Fruit fly (Drosophila melanogaster): Measurements from ENCODE around the gene CG15019.

The CG15019 gene

dm6 chr3L:4397137-4397536 is 8.7 kb downstream of the CG15019 start:
- TF ChIP-seq pan (optimal IDR thresholded peaks at IDR 0.05) (no peak), Abd-B (GFP tag; optimal IDR thresholded peaks at IDR 0.05) (no peak), br (GFP tag; optimal IDR thresholded peaks at IDR 0.05) (no peak), Hr83 (GFP tag; optimal IDR thresholded peaks at IDR 0.05; ENCODE audit: poor library complexity, severe bottlenecking) (no peak), fru (GFP tag; optimal IDR thresholded peaks at IDR 0.05) (no peak), CrebA (GFP tag; optimal IDR thresholded peaks at IDR 0.05; ENCODE audit: borderline replicate concordance) (no peak), sage (GFP tag; optimal IDR thresholded peaks at IDR 0.05) (no peak), brk (GFP tag; optimal IDR thresholded peaks at IDR 0.05) (no peak), rgr (GFP tag; optimal IDR thresholded peaks at IDR 0.05) (no peak), Hnf4 (GFP tag; optimal IDR thresholded peaks at IDR 0.05) (no peak), dl (GFP tag; optimal IDR thresholded peaks at IDR 0.05; ENCODE audit: insufficient read depth in 1 of 2, partially characterized antibody in 2 of 2) (no peak), dmrt93B (GFP tag; optimal IDR thresholded peaks at IDR 0.05) (no peak), GATAd (GFP tag; optimal IDR thresholded peaks at IDR 0.05) (no peak), foxo (GFP tag; optimal IDR thresholded peaks at IDR 0.05) (no peak), N (GFP tag; optimal IDR thresholded peaks at IDR 0.05) (no peak), psq (GFP tag; optimal IDR thresholded peaks at IDR 0.05) (no peak), CG9705 (GFP tag; optimal IDR thresholded peaks at IDR 0.05) (no peak)

dm6 chr3L:4396372-4396771 is 9.5 kb downstream of the CG15019 start:
- TF ChIP-seq Jra (GFP tag; optimal IDR thresholded peaks at IDR 0.05), result no peak
- TF ChIP-seq h (GFP tag; optimal IDR thresholded peaks at IDR 0.05), result no peak
- no peak for TF ChIP-seq ey (GFP tag; optimal IDR thresholded peaks at IDR 0.05)
- no peak for TF ChIP-seq Abd-B (GFP tag; optimal IDR thresholded peaks at IDR 0.05)
- TF ChIP-seq HLH106 (tag; optimal IDR thresholded peaks at IDR 0.05), result no peak
- TF ChIP-seq Rel (GFP tag; optimal IDR thresholded peaks at IDR 0.05), result no peak
- TF ChIP-seq Rel (tag; optimal IDR thresholded peaks at IDR 0.05), result no peak
- TF ChIP-seq sv (GFP tag; optimal IDR thresholded peaks at IDR 0.05), result no peak
- TF ChIP-seq br (GFP tag; optimal IDR thresholded peaks at IDR 0.05), result no peak
- no peak for TF ChIP-seq brk (GFP tag; optimal IDR thresholded peaks at IDR 0.05)
- no peak for TF ChIP-seq dl (GFP tag; optimal IDR thresholded peaks at IDR 0.05; ENCODE audit: insufficient read depth in 1 of 2, partially characterized antibody in 2 of 2)
- TF ChIP-seq OdsH (GFP tag; optimal IDR thresholded peaks at IDR 0.05), result no peak
- no peak for TF ChIP-seq Mio (GFP tag; optimal IDR thresholded peaks at IDR 0.05)
- TF ChIP-seq psq (GFP tag; optimal IDR thresholded peaks at IDR 0.05), result no peak
- TF ChIP-seq CrebA (GFP tag; optimal IDR thresholded peaks at IDR 0.05; ENCODE audit: borderline replicate concordance), result no peak
- TF ChIP-seq Dfd (GFP tag; optimal IDR thresholded peaks at IDR 0.05), result no peak
- TF ChIP-seq dsf (GFP tag; optimal IDR thresholded peaks at IDR 0.05; ENCODE audit: borderline replicate concordance), result no peak

- TF ChIP-seq psq (GFP tag; optimal IDR thresholded peaks at IDR 0.05), result peak; percentile 15
- TF ChIP-seq N (GFP tag; optimal IDR thresholded peaks at IDR 0.05), result no peak
- TF ChIP-seq CrebA (GFP tag; optimal IDR thresholded peaks at IDR 0.05; ENCODE audit: borderline replicate concordance), result no peak
- TF ChIP-seq Hr78 (GFP tag; optimal IDR thresholded peaks at IDR 0.05), result no peak
- TF ChIP-seq lola (GFP tag; optimal IDR thresholded peaks at IDR 0.05), result no peak
- no peak for TF ChIP-seq woc (GFP tag; optimal IDR thresholded peaks at IDR 0.05)
- no peak for TF ChIP-seq tai (GFP tag; optimal IDR thresholded peaks at IDR 0.05)
- no peak for TF ChIP-seq Hnf4 (GFP tag; optimal IDR thresholded peaks at IDR 0.05)
- peak; percentile 7 for TF ChIP-seq HLH106 (tag; optimal IDR thresholded peaks at IDR 0.05)
- peak; percentile 25 for TF ChIP-seq ey (GFP tag; optimal IDR thresholded peaks at IDR 0.05)
- no peak for TF ChIP-seq Vsx2 (GFP tag; optimal IDR thresholded peaks at IDR 0.05; ENCODE audit: partially characterized antibody)
- TF ChIP-seq br (GFP tag; optimal IDR thresholded peaks at IDR 0.05), result peak; percentile 0
- TF ChIP-seq Mio (GFP tag; optimal IDR thresholded peaks at IDR 0.05), result no peak
- peak; percentile 15 for TF ChIP-seq fru (GFP tag; optimal IDR thresholded peaks at IDR 0.05)
- TF ChIP-seq dl (GFP tag; optimal IDR thresholded peaks at IDR 0.05; ENCODE audit: insufficient read depth in 1 of 2, partially characterized antibody in 2 of 2), result no peak
- no peak for TF ChIP-seq Dif (GFP tag; optimal IDR thresholded peaks at IDR 0.05; ENCODE audit: partially characterized antibody)
- TF ChIP-seq usp (GFP tag; optimal IDR thresholded peaks at IDR 0.05), result no peak
- TF ChIP-seq foxo (GFP tag; optimal IDR thresholded peaks at IDR 0.05), result peak in 1 of 2 experiments; percentile 43
- no peak for TF ChIP-seq Dfd (GFP tag; optimal IDR thresholded peaks at IDR 0.05)
- no peak for TF ChIP-seq dsf (GFP tag; optimal IDR thresholded peaks at IDR 0.05; ENCODE audit: borderline replicate concordance)
- TF ChIP-seq sage (GFP tag; optimal IDR thresholded peaks at IDR 0.05), result no peak
- no peak for TF ChIP-seq pan (optimal IDR thresholded peaks at IDR 0.05)
- peak; percentile 30 for TF ChIP-seq Sp1 (GFP tag; optimal IDR thresholded peaks at IDR 0.05)
- TF ChIP-seq CG9705 (GFP tag; optimal IDR thresholded peaks at IDR 0.05), result no peak
- TF ChIP-seq rgr (GFP tag; optimal IDR thresholded peaks at IDR 0.05), result peak; percentile 14
- peak; percentile 24 for TF ChIP-seq h (GFP tag; optimal IDR thresholded peaks at IDR 0.05)
- no peak for TF ChIP-seq CG32264 (GFP tag; optimal IDR thresholded peaks at IDR 0.05)
- no peak for TF ChIP-seq jim (GFP tag; optimal IDR thresholded peaks at IDR 0.05)
- no peak for TF ChIP-seq Myc (optimal IDR thresholded peaks at IDR 0.05)
- no peak for TF ChIP-seq OdsH (GFP tag; optimal IDR thresholded peaks at IDR 0.05)
- no peak for TF ChIP-seq GATAd (GFP tag; optimal IDR thresholded peaks at IDR 0.05)
- TF ChIP-seq brk (GFP tag; optimal IDR thresholded peaks at IDR 0.05), result no peak
These were observed 10.3 kb downstream of the CG15019 start for dm6 chr3L:4395501-4396073.

All from whole organism, wandering third instar larva.